Fruit fly (Drosophila melanogaster) whole organism, wandering third instar larva: ENCODE data around the gene ckd.

ENCODE experiments used
- CG32264 ChIP-seq: fragments of 200-800 bp; sonication (Bioruptor generic); optimal IDR thresholded peaks from 2 replicates; lab custom pipeline; 2016; ENCODE audit warnings: missing biosample characterization, missing genetic modification characterization
- CrebA ChIP-seq: fragments of 200-800 bp; sonication (Bioruptor generic); optimal IDR thresholded peaks from 2 replicates; lab custom pipeline; 2016; ENCODE audit warnings: missing biosample characterization, mild to moderate bottlenecking, missing genetic modification characterization, borderline replicate concordance
- Dfd ChIP-seq: fragments of >200 bp; optimal IDR thresholded peaks from 2 replicates; lab custom pipeline; 2017; ENCODE audit warnings: missing biosample characterization, missing genetic modification characterization
- Dif ChIP-seq: fragments of 200-275, 200-300 bp; sonication (Bioruptor generic); optimal IDR thresholded peaks from 2 replicates; lab custom pipeline; 2018; ENCODE audit warnings: missing biosample characterization, missing genetic modification characterization; ENCODE audit not compliant: partially characterized antibody
- Hnf4 ChIP-seq: fragments of 200-800 bp; sonication (Bioruptor generic); optimal IDR thresholded peaks from 2 replicates; lab custom pipeline; 2016; ENCODE audit warnings: missing biosample characterization, mild to moderate bottlenecking, missing genetic modification characterization
- Hr78 ChIP-seq: fragments of >200 bp; optimal IDR thresholded peaks from 2 replicates; lab custom pipeline; 2017; ENCODE audit warnings: missing biosample characterization, missing genetic modification characterization
- Hr83 ChIP-seq: fragments of 200-300 bp; sonication (Bioruptor generic); optimal IDR thresholded peaks from 2 replicates; lab custom pipeline; 2016; ENCODE audit warnings: missing biosample characterization, mild to moderate bottlenecking, missing genetic modification characterization, moderate library complexity; ENCODE audit not compliant: poor library complexity, severe bottlenecking
- Jra ChIP-seq: sonication (Bioruptor generic); optimal IDR thresholded peaks from 2 replicates; lab custom pipeline; 2016; ENCODE audit warnings: missing biosample characterization, missing genetic modification characterization
- Mio ChIP-seq: sonication (Bioruptor generic); optimal IDR thresholded peaks from 2 replicates; lab custom pipeline; 2016; ENCODE audit warnings: missing biosample characterization, missing genetic modification characterization
- Myc ChIP-seq: fragments of >200 bp; optimal IDR thresholded peaks from 2 replicates; lab custom pipeline; 2017
- N ChIP-seq: fragments of >200 bp; optimal IDR thresholded peaks from 2 replicates; lab custom pipeline; 2018; ENCODE audit warnings: missing biosample characterization, missing external identifiers, missing genetic modification characterization
- OdsH ChIP-seq: fragments of 200-800 bp; sonication (Bioruptor generic); optimal IDR thresholded peaks from 2 replicates; lab custom pipeline; 2016; ENCODE audit warnings: missing biosample characterization, mild to moderate bottlenecking, missing genetic modification characterization
- Rel ChIP-seq, 2 experiments: fragments of 200-800 bp; sonication (Bioruptor generic) in 1 of 2; optimal IDR thresholded peaks; 2 replicates in 1 of 2; 3 replicates in 1 of 2; lab custom pipeline; 2016 to 2019; ENCODE audit warnings: mild to moderate bottlenecking in 2 of 2, missing biosample characterization in 2 of 2, missing genetic modification characterization in 2 of 2, moderate library complexity in 1 of 2
- Sp1 ChIP-seq: fragments of 200-800 bp; sonication (Bioruptor generic); optimal IDR thresholded peaks from 3 replicates; lab custom pipeline; 2019; ENCODE audit warnings: missing biosample characterization, mild to moderate bottlenecking, missing genetic modification characterization, moderate library complexity
- br ChIP-seq: fragments of 200-800 bp; sonication (Bioruptor generic); optimal IDR thresholded peaks from 2 replicates; lab custom pipeline; 2016; ENCODE audit warnings: missing biosample characterization, missing genetic modification characterization
- brk ChIP-seq: fragments of 200-800 bp; sonication (Bioruptor generic); optimal IDR thresholded peaks from 2 replicates; lab custom pipeline; 2016; ENCODE audit warnings: missing biosample characterization, mild to moderate bottlenecking, missing genetic modification characterization
- dl ChIP-seq, 2 experiments: fragments of 175-275, 200-275 bp in 1 of 2; fragments of 200-275 bp in 1 of 2; sonication (Bioruptor generic); optimal IDR thresholded peaks; lab custom pipeline; 2018; ENCODE audit warnings: mild to moderate bottlenecking in 2 of 2, missing biosample characterization in 2 of 2, missing genetic modification characterization in 2 of 2, moderate library complexity in 2 of 2; ENCODE audit not compliant: partially characterized antibody in 2 of 2, insufficient read depth in 1 of 2
- dmrt93B ChIP-seq: fragments of 200-800 bp; sonication (Bioruptor generic); optimal IDR thresholded peaks from 2 replicates; lab custom pipeline; 2018; ENCODE audit warnings: missing biosample characterization, mild to moderate bottlenecking, missing genetic modification characterization
- dsf ChIP-seq: sonication (Bioruptor generic); optimal IDR thresholded peaks from 2 replicates; lab custom pipeline; 2016; ENCODE audit warnings: missing biosample characterization, missing genetic modification characterization, borderline replicate concordance
- fru ChIP-seq: fragments of 200-800 bp; sonication (Bioruptor generic); optimal IDR thresholded peaks from 3 replicates; lab custom pipeline; 2016; ENCODE audit warnings: missing biosample characterization, mild to moderate bottlenecking, missing genetic modification characterization
- h ChIP-seq: fragments of 200-800 bp; sonication (Bioruptor generic); optimal IDR thresholded peaks from 3 replicates; lab custom pipeline; 2016; ENCODE audit warnings: missing biosample characterization, mild to moderate bottlenecking, missing genetic modification characterization
- jim ChIP-seq: fragments of 175-275, 200-325 bp; sonication (Bioruptor generic); optimal IDR thresholded peaks from 2 replicates; lab custom pipeline; 2016; ENCODE audit warnings: missing biosample characterization, mild to moderate bottlenecking, missing genetic modification characterization
- lola ChIP-seq: fragments of >200 bp; optimal IDR thresholded peaks from 2 replicates; lab custom pipeline; 2017; ENCODE audit warnings: missing biosample characterization, missing genetic modification characterization
- pan ChIP-seq: fragments of >200 bp; optimal IDR thresholded peaks from 2 replicates; lab custom pipeline; 2017
- rgr ChIP-seq: fragments of 200-800 bp; sonication (Bioruptor generic); optimal IDR thresholded peaks from 3 replicates; lab custom pipeline; 2016; ENCODE audit warnings: missing biosample characterization, mild to moderate bottlenecking, missing genetic modification characterization
- sage ChIP-seq: fragments of 200-800 bp; sonication (Bioruptor generic); optimal IDR thresholded peaks from 2 replicates; lab custom pipeline; 2016; ENCODE audit warnings: missing biosample characterization, mild to moderate bottlenecking, missing genetic modification characterization
- usp ChIP-seq: fragments of >200 bp; optimal IDR thresholded peaks from 2 replicates; lab custom pipeline; 2017; ENCODE audit warnings: missing biosample characterization, missing genetic modification characterization

ckd gene

dm6 chr3L:3305430-3305829 is 47.8 kb downstream of the ckd start:
- peak; percentile 27 for TF ChIP-seq rgr (GFP tag; lab: Kevin White, UChicago)
- TF ChIP-seq sage (GFP tag; lab: Kevin White, UChicago) = no peak
- TF ChIP-seq pan = no peak
- TF ChIP-seq, all 38 proteins: peak for 1

dm6 chr3L:3306515-3306914 is 48.8 kb downstream of the ckd start:
- TF ChIP-seq Hnf4 (GFP tag; lab: Kevin White, UChicago) (no peak), Dif (GFP tag; lab: Kevin White, UChicago) (no peak), usp (GFP tag; lab: Kevin White, UChicago) (no peak), dl (GFP tag; optimal IDR thresholded peaks at IDR 0.05; lab: Kevin White, UChicago; ENCODE audit: insufficient read depth in 1 of 2, partially characterized antibody in 2 of 2) (no peak), Dfd (no peak), br (GFP tag; lab: Kevin White, UChicago) (no peak), Jra (GFP tag; lab: Kevin White, UChicago) (no peak), N (GFP tag; lab: Kevin White, UChicago) (no peak), dmrt93B (GFP tag; lab: Kevin White, UChicago) (no peak), OdsH (no peak), fru (GFP tag; lab: Kevin White, UChicago) (no peak), Myc (no peak), Hr83 (GFP tag; lab: Kevin White, UChicago) (no peak)

- TF ChIP-seq fru (GFP tag; lab: Kevin White, UChicago) (no peak), h (GFP tag; lab: Kevin White, UChicago) (no peak), N (GFP tag; lab: Kevin White, UChicago) (no peak), Mio (GFP tag; lab: Kevin White, UChicago) (no peak), Hnf4 (GFP tag; lab: Kevin White, UChicago) (no peak)
Measured at dm6 chr3L:3307593-3307992, 49.9 kb downstream of the ckd start.

DNA sequence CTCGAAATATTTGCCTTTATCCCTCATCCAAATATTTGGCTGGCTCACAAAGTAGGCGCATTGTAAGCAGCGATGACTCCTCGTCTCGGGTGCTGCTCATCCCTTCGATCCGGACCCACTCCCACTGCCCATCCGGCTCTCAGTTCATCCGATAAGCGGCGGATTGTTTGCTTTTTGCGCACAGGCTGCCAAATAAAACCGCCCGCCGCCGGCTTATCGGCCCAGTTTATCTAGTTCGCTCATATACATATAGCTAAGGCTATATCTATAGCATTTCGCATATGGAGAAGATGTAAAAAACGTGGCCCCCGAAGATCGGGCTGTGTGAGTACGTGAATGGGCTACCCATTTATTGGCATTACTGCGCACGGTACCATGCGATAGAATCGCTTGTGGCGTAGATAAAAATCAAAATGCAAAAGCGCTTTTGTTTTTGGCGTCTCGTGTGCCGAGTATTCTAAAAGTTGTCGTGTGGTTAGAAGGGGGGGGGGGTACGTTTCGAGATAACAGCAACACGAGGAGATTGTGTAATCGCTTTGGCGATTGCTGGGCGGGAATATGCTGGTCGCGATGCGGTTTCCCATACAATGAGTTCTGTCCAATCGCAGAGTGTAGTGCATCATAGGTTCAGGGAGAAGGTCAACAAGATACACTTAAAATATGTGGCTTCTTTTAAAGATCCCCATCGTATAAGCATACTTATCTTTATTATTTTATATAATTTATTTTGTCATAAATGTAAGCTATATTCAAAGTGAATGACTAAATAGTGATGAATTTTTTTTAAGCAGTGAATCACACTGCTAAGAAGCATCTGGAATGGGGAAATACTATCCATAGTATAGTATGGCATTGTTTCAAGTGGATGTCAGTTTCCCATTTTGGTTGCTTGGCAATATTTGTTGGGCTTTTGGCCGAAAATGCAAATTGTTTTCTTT is 51.3 kb downstream of the ckd start:
- TF ChIP-seq fru (GFP tag; lab: Kevin White, UChicago) (peak; percentile 48), Myc (no peak), OdsH (peak; percentile 13), Sp1 (GFP tag; lab: Kevin White, UChicago) (peak; percentile 6), br (GFP tag; lab: Kevin White, UChicago) (peak; percentile 20), Rel (GFP tag; optimal IDR thresholded peaks at IDR 0.05; lab: Kevin White, UChicago) (no peak), Rel (tag; optimal IDR thresholded peaks at IDR 0.05; lab: Kevin White, UChicago) (peak; percentile 10), Hr78 (GFP tag; lab: Kevin White, UChicago) (no peak), h (GFP tag; lab: Kevin White, UChicago) (peak; percentile 52), dsf (GFP tag; lab: Kevin White, UChicago) (no peak), N (GFP tag; lab: Kevin White, UChicago) (no peak)

DNA sequence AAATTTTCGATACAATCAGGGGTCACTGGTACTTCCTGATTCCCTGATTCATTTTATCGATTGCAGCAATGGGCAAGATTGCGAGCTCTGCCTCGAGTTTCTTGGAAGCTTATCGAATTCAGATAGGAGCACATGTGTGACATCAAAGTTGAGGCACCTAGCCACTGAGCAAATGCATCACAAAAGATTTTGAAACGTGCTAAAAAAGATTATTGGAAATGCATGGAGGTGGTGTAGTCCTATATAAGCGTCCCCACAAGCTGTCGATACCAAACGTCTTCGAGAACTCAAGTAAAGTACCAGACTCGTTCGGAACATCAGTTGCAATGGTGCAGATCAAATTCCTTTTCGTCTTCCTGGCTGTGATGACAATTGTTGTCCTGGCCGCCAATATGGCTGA is 56.4 kb downstream of the ckd start, which contains the start of gene Drsl2:
TSS of gene Drsl2 (plus strand) at position 301 of the 400 bp plus-strand sequence.
- no peak for TF ChIP-seq rgr (GFP tag; lab: Kevin White, UChicago)
- TF ChIP-seq, all 38 proteins: peak for 0

- TF ChIP-seq pan (no peak), OdsH (no peak), dl (GFP tag; optimal IDR thresholded peaks at IDR 0.05; lab: Kevin White, UChicago; ENCODE audit: insufficient read depth in 1 of 2, partially characterized antibody in 2 of 2) (no peak), Rel (GFP tag; optimal IDR thresholded peaks at IDR 0.05; lab: Kevin White, UChicago) (no peak), Rel (tag; optimal IDR thresholded peaks at IDR 0.05; lab: Kevin White, UChicago) (no peak), CG32264 (GFP tag; lab: Kevin White, UChicago) (no peak), brk (GFP tag; lab: Kevin White, UChicago) (no peak), jim (GFP tag; lab: Kevin White, UChicago) (no peak), lola (no peak), Dfd (no peak), CrebA (GFP tag; lab: Kevin White, UChicago) (no peak), h (GFP tag; lab: Kevin White, UChicago) (no peak)
Measured at dm6 chr3L:3314696-3315095, 57.0 kb downstream of the ckd start, which contains the start of gene Drsl3. Drsl3 (plus strand) TSS chr3L:3314996.
